Worm (Caenorhabditis elegans): ENCODE results near the gene F23B12.4.

F23B12.4 gene

ce11 chrV:14414032-14414431, 26.9 kb upstream of the F23B12.4 start:
- TF ChIP-seq dve-1 (tag; optimal IDR thresholded peaks at IDR 0.05; ENCODE audit: insufficient read depth), result peak; percentile 61
- TF ChIP-seq ceh-32 (tag; optimal IDR thresholded peaks at IDR 0.05; ENCODE audit: poor library complexity), result no peak
- no peak for TF ChIP-seq Y5F2A.4 (GFP tag; optimal IDR thresholded peaks at IDR 0.05)
- TF ChIP-seq dmd-6 (GFP tag; IDR thresholded peaks at IDR 0.05), result peak; percentile 66
- peak; percentile 81 for TF ChIP-seq pqm-1 (tag; optimal IDR thresholded peaks at IDR 0.05)
- no peak for TF ChIP-seq nhr-42 (GFP tag; IDR thresholded peaks at IDR 0.05)
- TF ChIP-seq ceh-44 (GFP tag; IDR thresholded peaks at IDR 0.05), result no peak
- TF ChIP-seq D1046.2 (GFP tag; IDR thresholded peaks at IDR 0.05), result no peak
- no peak for TF ChIP-seq sdz-12 (GFP tag; optimal IDR thresholded peaks at IDR 0.05)
- TF ChIP-seq vab-7 (GFP tag; IDR thresholded peaks at IDR 0.05), result no peak
- peak; percentile 81 for TF ChIP-seq nhr-6 (tag; optimal IDR thresholded peaks at IDR 0.05)
- TF ChIP-seq hlh-11 (tag; optimal IDR thresholded peaks at IDR 0.05), result peak; percentile 8
- TF ChIP-seq daf-8 (GFP tag; IDR thresholded peaks at IDR 0.05), result no peak
- TF ChIP-seq nhr-28 (tag; optimal IDR thresholded peaks at IDR 0.05), result peak; percentile 55
- no peak for TF ChIP-seq zip-11 (GFP tag; IDR thresholded peaks at IDR 0.05)
- TF ChIP-seq Y48G9A.11 (GFP tag; IDR thresholded peaks at IDR 0.05), result no peak
- no peak for TF ChIP-seq ctbp-1 (GFP tag; IDR thresholded peaks at IDR 0.05)
- no peak for TF ChIP-seq ZK337.2 (GFP tag; IDR thresholded peaks at IDR 0.05)
- TF ChIP-seq hlh-30 (tag; optimal IDR thresholded peaks at IDR 0.05; ENCODE audit: insufficient read depth), result peak; percentile 14
- no peak for TF ChIP-seq F44E2.7 (GFP tag; IDR thresholded peaks at IDR 0.05)

DNA sequence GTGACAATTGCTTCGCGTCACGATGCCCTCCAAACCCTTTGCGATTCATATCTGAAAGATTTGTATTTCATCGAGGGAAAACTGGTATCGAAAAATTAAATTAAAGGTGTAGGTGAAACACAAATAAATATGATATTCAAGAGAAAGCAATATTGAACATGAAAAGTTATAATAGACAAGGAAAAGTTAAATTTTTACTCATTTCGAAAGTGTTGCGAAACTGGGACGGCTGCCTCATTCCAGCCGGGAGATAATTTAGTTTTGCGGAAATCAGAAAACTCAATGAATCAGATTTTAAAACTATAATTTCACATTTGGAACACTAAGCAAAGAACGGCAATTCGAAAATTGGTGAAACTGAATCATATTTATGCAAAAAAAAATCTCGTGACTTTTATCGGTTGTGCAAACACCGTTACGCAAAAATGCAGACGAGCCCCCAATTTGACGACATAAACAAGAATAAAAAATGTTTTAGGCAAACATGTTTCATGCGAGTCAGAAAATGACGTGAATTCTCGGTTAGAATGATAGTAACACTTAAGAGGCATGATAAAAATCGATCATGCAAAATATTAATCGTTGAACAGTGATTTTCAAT, 25.9 kb upstream of the F23B12.4 start, which contains the start of the genes nxf-1 and C15H11.11:
nxf-1 (minus strand) TSS at position 51 of the 601 bp plus-strand sequence.
C15H11.11 (plus strand) TSS at position 536 of the 601 bp plus-strand sequence.
- TF ChIP-seq hmg-1.1 (GFP tag; IDR thresholded peaks at IDR 0.05) (peak; percentile 43; the same call in 1 of the 2 replicates), zfp-3 (GFP tag; conservative IDR thresholded peaks at IDR 0.05) (no peak), ama-1 (optimal IDR thresholded peaks at IDR 0.05) (peak; percentile 49), lin-38 (GFP tag; IDR thresholded peaks at IDR 0.05) (peak; percentile 72), spr-1 (tag; optimal IDR thresholded peaks at IDR 0.05) (peak; percentile 35), nhr-28 (tag; optimal IDR thresholded peaks at IDR 0.05) (peak; percentile 50), mep-1 (tag; optimal IDR thresholded peaks at IDR 0.05) (peak; percentile 78), pqm-1 (tag; optimal IDR thresholded peaks at IDR 0.05) (peak; percentile 33), tra-1 (GFP tag; IDR thresholded peaks at IDR 0.05) (0 out of 2 replicates have a peak, but pooled peaks have one; percentile 43), ceh-28 (tag; optimal IDR thresholded peaks at IDR 0.05) (no peak), T20F7.1 (GFP tag; optimal IDR thresholded peaks at IDR 0.05) (peak; percentile 81), ceh-44 (GFP tag; IDR thresholded peaks at IDR 0.05) (no peak), hif-1 (tag; optimal IDR thresholded peaks at IDR 0.05) (peak in 1 of 2 experiments; percentile 49), dmd-6 (GFP tag; IDR thresholded peaks at IDR 0.05) (peak; percentile 81), D1046.2 (GFP tag; IDR thresholded peaks at IDR 0.05) (no peak), nhr-77 (tag; optimal IDR thresholded peaks at IDR 0.05) (peak; percentile 76), nhr-11 (tag; optimal IDR thresholded peaks at IDR 0.05) (no peak), daf-16 (GFP tag; optimal IDR thresholded peaks at IDR 0.05) (peak; percentile 39 to 74), daf-16 (tag; optimal IDR thresholded peaks at IDR 0.05) (peak; percentile 99), lsy-2 (tag; optimal IDR thresholded peaks at IDR 0.05) (peak in 1 of 2 experiments; percentile 82), ceh-20 (GFP tag; IDR thresholded peaks at IDR 0.05) (0 out of 2 replicates have a peak, but pooled peaks have one; percentile 28), hlh-30 (tag; optimal IDR thresholded peaks at IDR 0.05; ENCODE audit: insufficient read depth) (peak; percentile 99), rbr-2 (tag; optimal IDR thresholded peaks at IDR 0.05) (peak; percentile 14), nhr-6 (tag; optimal IDR thresholded peaks at IDR 0.05) (peak; percentile 73), mxl-3 (GFP tag; optimal IDR thresholded peaks at IDR 0.05) (peak; percentile 14), fkh-10 (GFP tag; optimal IDR thresholded peaks at IDR 0.05) (no peak), php-3 (GFP tag; IDR thresholded peaks at IDR 0.05) (peak; percentile 75; the same call in 1 of the 2 replicates), dve-1 (tag; optimal IDR thresholded peaks at IDR 0.05; ENCODE audit: insufficient read depth) (peak; percentile 80), nhr-10 (tag; optimal IDR thresholded peaks at IDR 0.05) (no peak), ztf-7 (tag; optimal IDR thresholded peaks at IDR 0.05) (peak; percentile 74), F44E2.7 (GFP tag; IDR thresholded peaks at IDR 0.05) (no peak), lin-1 (GFP tag; IDR thresholded peaks at IDR 0.05) (peak; percentile 62; the same call in 1 of the 2 replicates), mdl-1 (tag; optimal IDR thresholded peaks at IDR 0.05) (peak in 1 of 2 experiments; percentile 71), lin-39 (tag; optimal IDR thresholded peaks at IDR 0.05) (no peak), nhr-102 (tag; optimal IDR thresholded peaks at IDR 0.05) (peak; percentile 72), R02D3.7 (tag; optimal IDR thresholded peaks at IDR 0.05) (no peak), Y75B8A.6 (GFP tag; IDR thresholded peaks at IDR 0.05) (no peak)
